Worm (Caenorhabditis elegans) whole organism, L2 larva: ENCODE results near the gene K02B7.3.

Source experiments
- C34F6.9 ChIP-seq: fragments of 150-350 bp; optimal IDR thresholded peaks from 2 replicates; lab custom pipeline; 2014; ENCODE audit warnings: missing biosample characterization, missing genetic modification characterization
- F13H6.1 ChIP-seq: sonication (generic microtip); optimal IDR thresholded peaks from 2 replicates; lab custom pipeline; 2016; ENCODE audit warnings: missing genetic modification characterization, missing compliant biosample characterization
- R02D3.7 ChIP-seq: fragments of 150-350 bp; optimal IDR thresholded peaks from 2 replicates; lab custom pipeline; 2014; ENCODE audit warnings: missing biosample characterization, missing genetic modification characterization
- Y55F3AM.14 ChIP-seq: fragments of 200-800 bp; sonication (Bioruptor generic); optimal IDR thresholded peaks from 2 replicates; lab custom pipeline; 2018; ENCODE audit warnings: mild to moderate bottlenecking, missing genetic modification characterization, missing compliant biosample characterization
- ZK546.5 ChIP-seq: sonication (generic microtip); optimal IDR thresholded peaks from 2 replicates; lab custom pipeline; 2017; ENCODE audit warnings: missing biosample characterization, missing genetic modification characterization
- alr-1 ChIP-seq: fragments of 150-350 bp; optimal IDR thresholded peaks from 2 replicates; lab custom pipeline; 2014; ENCODE audit warnings: missing biosample characterization, missing genetic modification characterization
- aly-2 ChIP-seq: fragments of 150-350 bp; optimal IDR thresholded peaks from 2 replicates; lab custom pipeline; 2014; ENCODE audit warnings: missing biosample characterization, missing genetic modification characterization
- ama-1 ChIP-seq: fragments of 150-350 bp; optimal IDR thresholded peaks from 2 replicates; lab custom pipeline; 2018; ENCODE audit warnings: inconsistent platforms
- blmp-1 ChIP-seq: sonication (generic microtip); optimal IDR thresholded peaks from 2 replicates; lab custom pipeline; 2017; ENCODE audit warnings: missing genetic modification characterization, mild to moderate bottlenecking, missing compliant biosample characterization, antibody characterized with exemption, moderate library complexity; ENCODE audit not compliant: insufficient read depth
- ceh-16 ChIP-seq: fragments of 150-350 bp; optimal IDR thresholded peaks from 2 replicates; lab custom pipeline; 2014; ENCODE audit warnings: missing biosample characterization, missing genetic modification characterization
- ceh-82 ChIP-seq: fragments of 150-350 bp; optimal IDR thresholded peaks from 2 replicates; lab custom pipeline; 2014; ENCODE audit warnings: missing biosample characterization, missing genetic modification characterization
- crh-2 ChIP-seq: sonication (generic microtip); optimal IDR thresholded peaks from 2 replicates; lab custom pipeline; 2017; ENCODE audit warnings: missing biosample characterization, missing genetic modification characterization
- dmd-4 ChIP-seq: sonication (generic microtip); optimal IDR thresholded peaks from 2 replicates; lab custom pipeline; 2017; ENCODE audit warnings: missing biosample characterization, missing genetic modification characterization
- egl-27 ChIP-seq: sonication (generic microtip); optimal IDR thresholded peaks from 3 replicates; lab custom pipeline; 2017; ENCODE audit warnings: missing biosample characterization, missing genetic modification reagents, missing genetic modification characterization
- elt-1 ChIP-seq: fragments of 150-350 bp; optimal IDR thresholded peaks from 2 replicates; lab custom pipeline; 2014; ENCODE audit warnings: missing biosample characterization, missing genetic modification characterization
- elt-3 ChIP-seq: sonication (generic microtip); optimal IDR thresholded peaks from 2 replicates; lab custom pipeline; 2017; ENCODE audit warnings: missing biosample characterization, missing genetic modification characterization
- fos-1 ChIP-seq: fragments of 150-350 bp; optimal IDR thresholded peaks from 2 replicates; lab custom pipeline; 2014; ENCODE audit warnings: missing biosample characterization, missing genetic modification characterization
- gmeb-1 ChIP-seq: fragments of 150-350 bp; optimal IDR thresholded peaks from 2 replicates; lab custom pipeline; 2014; ENCODE audit warnings: missing biosample characterization, missing genetic modification characterization
- lin-11 ChIP-seq: fragments of 150-350 bp; sonication (generic microtip); optimal IDR thresholded peaks from 2 replicates; lab custom pipeline; 2014; ENCODE audit warnings: missing biosample characterization, missing genetic modification characterization, inconsistent platforms, mixed read lengths
- lin-13 ChIP-seq: fragments of 150-350 bp; optimal IDR thresholded peaks from 2 replicates; lab custom pipeline; 2014; ENCODE audit warnings: missing biosample characterization, missing genetic modification reagents, missing genetic modification characterization
- lin-39 ChIP-seq: fragments of 150-350 bp; optimal IDR thresholded peaks from 2 replicates; lab custom pipeline; 2014; ENCODE audit warnings: missing biosample characterization, missing genetic modification reagents, missing genetic modification characterization
- lsy-2 ChIP-seq, 2 experiments: fragments of 150-350 bp in 1 of 2; sonication (generic microtip) in 1 of 2; optimal IDR thresholded peaks; 2 replicates each; lab custom pipeline; 2014 to 2017; ENCODE audit warnings: missing biosample characterization in 2 of 2, missing genetic modification characterization in 2 of 2
- mab-5 ChIP-seq: fragments of 150-350 bp; optimal IDR thresholded peaks from 2 replicates; lab custom pipeline; 2014; ENCODE audit warnings: missing biosample characterization, missing genetic modification characterization
- mbf-1 ChIP-seq: sonication (generic microtip); optimal IDR thresholded peaks from 2 replicates; lab custom pipeline; 2017; ENCODE audit warnings: missing biosample characterization, missing genetic modification characterization
- mdl-1 ChIP-seq, 2 experiments: fragments of 150-350 bp in 1 of 2; sonication (generic microtip) in 1 of 2; optimal IDR thresholded peaks; 2 replicates each; lab custom pipeline; 2017; ENCODE audit warnings: missing biosample characterization in 2 of 2, missing genetic modification characterization in 2 of 2
- nhr-10 ChIP-seq: sonication (generic microtip); optimal IDR thresholded peaks from 2 replicates; lab custom pipeline; 2017; ENCODE audit warnings: missing biosample characterization, missing genetic modification characterization
- nhr-11 ChIP-seq: fragments of 150-350 bp; optimal IDR thresholded peaks from 2 replicates; lab custom pipeline; 2014; ENCODE audit warnings: missing biosample characterization, missing genetic modification characterization
- nhr-12 ChIP-seq: fragments of 150-350 bp; optimal IDR thresholded peaks from 2 replicates; lab custom pipeline; 2014; ENCODE audit warnings: missing biosample characterization, missing genetic modification characterization
- nhr-129 ChIP-seq: fragments of 150-350 bp; optimal IDR thresholded peaks from 2 replicates; lab custom pipeline; 2014; ENCODE audit warnings: missing biosample characterization, missing genetic modification characterization
- nhr-21 ChIP-seq: fragments of 150-350 bp; optimal IDR thresholded peaks from 2 replicates; lab custom pipeline; 2014; ENCODE audit warnings: missing biosample characterization, missing genetic modification characterization
- nhr-23 ChIP-seq: fragments of 150-350 bp; optimal IDR thresholded peaks from 2 replicates; lab custom pipeline; 2014; ENCODE audit warnings: missing biosample characterization, missing genetic modification reagents, missing genetic modification characterization
- nhr-237 ChIP-seq: fragments of 150-350 bp; optimal IDR thresholded peaks from 2 replicates; lab custom pipeline; 2014; ENCODE audit warnings: missing biosample characterization, missing genetic modification characterization
- nhr-25 ChIP-seq: fragments of 150-350 bp; sonication (generic microtip); optimal IDR thresholded peaks from 3 replicates; lab custom pipeline; 2014; ENCODE audit warnings: missing biosample characterization, missing genetic modification characterization
- nhr-6 ChIP-seq: fragments of 150-350 bp; optimal IDR thresholded peaks from 2 replicates; lab custom pipeline; 2014; ENCODE audit warnings: missing biosample characterization, missing genetic modification characterization
- nhr-77 ChIP-seq: fragments of 150-350 bp; optimal IDR thresholded peaks from 2 replicates; lab custom pipeline; 2014; ENCODE audit warnings: missing biosample characterization, missing genetic modification characterization
- peb-1 ChIP-seq: fragments of 150-350 bp; optimal IDR thresholded peaks from 2 replicates; lab custom pipeline; 2014; ENCODE audit warnings: missing biosample characterization, missing genetic modification characterization
- sem-4 ChIP-seq: fragments of 150-350 bp; optimal IDR thresholded peaks from 2 replicates; lab custom pipeline; 2014; ENCODE audit warnings: missing biosample characterization, missing genetic modification reagents, missing genetic modification characterization
- skn-1 ChIP-seq: sonication (generic microtip); optimal IDR thresholded peaks from 2 replicates; lab custom pipeline; 2017; ENCODE audit warnings: missing biosample characterization, missing genetic modification characterization
- sma-3 ChIP-seq: sonication (generic microtip); optimal IDR thresholded peaks from 2 replicates; lab custom pipeline; 2016; ENCODE audit warnings: missing genetic modification reagents, missing genetic modification characterization, missing compliant biosample characterization
- sma-9 ChIP-seq, 2 experiments: fragments of 150-350 bp in 1 of 2; sonication (generic microtip) in 1 of 2; optimal IDR thresholded peaks; 2 replicates each; lab custom pipeline; 2014 to 2016; ENCODE audit warnings: missing genetic modification characterization in 2 of 2, mild to moderate bottlenecking in 1 of 2, missing biosample characterization in 1 of 2, missing compliant biosample characterization in 1 of 2, missing genetic modification reagents in 1 of 2, moderate library complexity in 1 of 2
- snpc-4 ChIP-seq: fragments of 150-350 bp; optimal IDR thresholded peaks from 2 replicates; lab custom pipeline; 2014; ENCODE audit warnings: missing biosample characterization, missing genetic modification characterization
- unc-39 ChIP-seq: fragments of 150-350 bp; optimal IDR thresholded peaks from 2 replicates; lab custom pipeline; 2014; ENCODE audit warnings: missing biosample characterization, missing genetic modification characterization
- unc-55 ChIP-seq: fragments of 150-350 bp; sonication (generic microtip); optimal IDR thresholded peaks from 3 replicates; lab custom pipeline; 2014; ENCODE audit warnings: missing biosample characterization, missing genetic modification reagents, missing genetic modification characterization
- unc-62 ChIP-seq: fragments of 150-350 bp; optimal IDR thresholded peaks from 2 replicates; lab custom pipeline; 2014; ENCODE audit warnings: missing biosample characterization, missing genetic modification reagents, missing genetic modification characterization
- zag-1 ChIP-seq: fragments of 150-350 bp; optimal IDR thresholded peaks from 2 replicates; lab custom pipeline; 2014; ENCODE audit warnings: missing biosample characterization, missing genetic modification characterization
- ztf-1 ChIP-seq: fragments of 200-800 bp; sonication (Bioruptor generic); conservative IDR thresholded peaks from 2 replicates; pipeline ENCODE4 v1.3.6; 2022; ENCODE audit warnings: missing genetic modification characterization, missing compliant biosample characterization
- ztf-11 ChIP-seq: sonication (generic microtip); optimal IDR thresholded peaks from 2 replicates; lab custom pipeline; 2017; ENCODE audit warnings: missing biosample characterization, missing genetic modification characterization
- ztf-4 ChIP-seq: fragments of 150-350 bp; optimal IDR thresholded peaks from 2 replicates; lab custom pipeline; 2014; ENCODE audit warnings: missing biosample characterization, missing genetic modification characterization

K02B7.3 gene

DNA sequence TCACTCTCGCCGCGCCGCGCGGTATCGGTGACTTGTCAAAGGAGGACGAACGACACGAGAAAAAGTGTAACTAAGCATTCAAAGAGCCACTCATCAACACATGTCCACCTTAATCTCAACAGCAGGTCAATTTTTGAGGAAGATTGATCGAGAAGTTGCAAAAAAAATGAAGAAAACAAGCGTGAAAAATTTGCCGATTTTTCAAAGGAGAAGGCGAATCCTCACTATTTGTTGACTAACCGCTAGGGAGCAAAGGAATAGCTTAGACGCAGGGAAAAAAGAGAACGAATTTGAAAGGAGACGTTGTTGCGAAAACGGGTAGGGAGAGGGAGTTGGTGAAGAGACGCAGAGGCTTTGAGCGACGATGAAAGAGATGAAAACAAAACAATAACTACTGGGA lies 49.8 kb downstream of the K02B7.3 start:
- TF ChIP-seq dmd-4 (tag; lab: Kevin White, UChicago), result no peak
- no peak for TF ChIP-seq ztf-4 (tag; lab: Kevin White, UChicago)
- TF ChIP-seq sma-9 (GFP tag; optimal IDR thresholded peaks at IDR 0.05; lab: Kevin White, UChicago), result peak; percentile 13
- no peak for TF ChIP-seq sma-9 (tag; optimal IDR thresholded peaks at IDR 0.05; lab: Kevin White, UChicago)
- TF ChIP-seq mab-5 (tag; lab: Kevin White, UChicago), result peak; percentile 70
- TF ChIP-seq nhr-25 (tag; lab: Kevin White, UChicago), result peak; percentile 18
- TF ChIP-seq nhr-11 (tag; lab: Kevin White, UChicago), result no peak
- no peak for TF ChIP-seq lin-13 (GFP tag; lab: Kevin White, UChicago)
- no peak for TF ChIP-seq ama-1 (lab: Kevin White, UChicago)
- TF ChIP-seq nhr-10, result no peak
- TF ChIP-seq mdl-1 (tag; optimal IDR thresholded peaks at IDR 0.05; lab: Kevin White, UChicago), result peak in 1 of 2 experiments; percentile 45
- no peak for TF ChIP-seq nhr-77 (tag; lab: Kevin White, UChicago)
- TF ChIP-seq fos-1 (tag; lab: Kevin White, UChicago), result peak; percentile 26
- TF ChIP-seq unc-55, result peak; percentile 63
- no peak for TF ChIP-seq elt-1 (tag; lab: Kevin White, UChicago)
- TF ChIP-seq crh-2 (tag; lab: Kevin White, UChicago), result peak; percentile 12
- TF ChIP-seq nhr-237 (tag; lab: Kevin White, UChicago), result no peak
- no peak for TF ChIP-seq gmeb-1 (tag; lab: Kevin White, UChicago)
- TF ChIP-seq F13H6.1 (tag; lab: Kevin White, UChicago), result peak; percentile 73
- TF ChIP-seq mbf-1, result no peak
- TF ChIP-seq alr-1, result no peak
- TF ChIP-seq aly-2, result no peak
- TF ChIP-seq skn-1 (tag; lab: Kevin White, UChicago), result no peak
- TF ChIP-seq nhr-129 (tag; lab: Kevin White, UChicago), result peak; percentile 79
- TF ChIP-seq egl-27, result no peak
- TF ChIP-seq peb-1 (tag; lab: Kevin White, UChicago), result no peak
- TF ChIP-seq nhr-23 (tag; lab: Kevin White, UChicago), result no peak
- no peak for TF ChIP-seq nhr-6
- TF ChIP-seq ztf-11, result no peak
- TF ChIP-seq blmp-1 (tag; lab: Kevin White, UChicago), result peak; percentile 33
- no peak for TF ChIP-seq zag-1 (tag; lab: Kevin White, UChicago)
- TF ChIP-seq elt-3 (tag; lab: Kevin White, UChicago), result no peak
- TF ChIP-seq unc-39, result no peak
- TF ChIP-seq R02D3.7 (tag; lab: Kevin White, UChicago), result no peak
- TF ChIP-seq Y55F3AM.14 (GFP tag; lab: Kevin White, UChicago), result no peak
- no peak for TF ChIP-seq ZK546.5
- peak; percentile 83 for TF ChIP-seq lin-39
- no peak for TF ChIP-seq lin-11 (tag; lab: Kevin White, UChicago)
- TF ChIP-seq ztf-1 (GFP tag; lab: Robert Waterston, UW), result no peak
- peak; percentile 52 for TF ChIP-seq C34F6.9 (tag; lab: Kevin White, UChicago)
- no peak for TF ChIP-seq ceh-82 (tag; lab: Kevin White, UChicago)
- TF ChIP-seq lsy-2 (tag; optimal IDR thresholded peaks at IDR 0.05; lab: Kevin White, UChicago), result peak in 1 of 2 experiments; percentile 59
- no peak for TF ChIP-seq nhr-21 (tag; lab: Kevin White, UChicago)
- peak; percentile 14 for TF ChIP-seq unc-62
- no peak for TF ChIP-seq nhr-12
- TF ChIP-seq sem-4 (tag; lab: Kevin White, UChicago), result no peak
- peak; percentile 54 for TF ChIP-seq snpc-4 (tag; lab: Kevin White, UChicago)
- TF ChIP-seq ceh-16 (tag; lab: Kevin White, UChicago), result no peak
- no peak for TF ChIP-seq sma-3
